Worm (Caenorhabditis elegans) whole organism, late embryonic: Measurements from ENCODE around the gene nhr-274.

Experiments used
- ceh-18 ChIP-seq: sonication (generic microtip); optimal IDR thresholded peaks from 2 replicates; lab custom pipeline; 2016; ENCODE audit warnings: missing genetic modification characterization, missing compliant biosample characterization
- ceh-19 ChIP-seq: fragments of 200-800 bp; sonication (Bioruptor generic); optimal IDR thresholded peaks from 2 replicates; lab custom pipeline; 2018; ENCODE audit warnings: mild to moderate bottlenecking, missing genetic modification characterization, missing compliant biosample characterization
- ceh-30 ChIP-seq: fragments of 150-350 bp; optimal IDR thresholded peaks from 2 replicates; lab custom pipeline; 2014; ENCODE audit warnings: missing biosample characterization, missing genetic modification characterization
- dmd-4 ChIP-seq: sonication (generic microtip); optimal IDR thresholded peaks from 2 replicates; lab custom pipeline; 2016; ENCODE audit warnings: borderline replicate concordance, missing genetic modification characterization, missing compliant biosample characterization
- hlh-30 ChIP-seq: sonication (generic microtip); optimal IDR thresholded peaks from 2 replicates; lab custom pipeline; 2017; ENCODE audit warnings: antibody characterized with exemption, missing genetic modification characterization, missing compliant biosample characterization; ENCODE audit not compliant: insufficient read depth
- nfya-1 ChIP-seq: sonication (generic microtip); optimal IDR thresholded peaks from 2 replicates; lab custom pipeline; 2017; ENCODE audit warnings: missing genetic modification characterization, mild to moderate bottlenecking, missing compliant biosample characterization, antibody characterized with exemption, moderate library complexity
- pha-4 ChIP-seq: fragments of 150-350 bp; optimal IDR thresholded peaks from 2 replicates; lab custom pipeline; 2018; ENCODE audit warnings: missing biosample characterization, missing genetic modification reagents, missing genetic modification characterization
- pqm-1 ChIP-seq: sonication (generic microtip); optimal IDR thresholded peaks from 2 replicates; lab custom pipeline; 2016; ENCODE audit warnings: missing genetic modification characterization, missing compliant biosample characterization
- zip-5 ChIP-seq: sonication (generic microtip); optimal IDR thresholded peaks from 2 replicates; lab custom pipeline; 2016; ENCODE audit warnings: missing genetic modification characterization, missing compliant biosample characterization

- no peak for TF ChIP-seq nfya-1 (tag; lab: Kevin White, UChicago)
- no peak for TF ChIP-seq ceh-30 (tag; lab: Kevin White, UChicago)
- no peak for TF ChIP-seq pha-4 (tag; lab: Kevin White, UChicago)
- no peak for TF ChIP-seq hlh-30 (tag; lab: Kevin White, UChicago)
- TF ChIP-seq ceh-18 (tag; lab: Kevin White, UChicago) = no peak
- TF ChIP-seq ceh-19 = no peak
- no peak for TF ChIP-seq dmd-4 (tag; lab: Kevin White, UChicago)
- TF ChIP-seq pqm-1 = no peak
- no peak for TF ChIP-seq zip-5 (tag; lab: Kevin White, UChicago)
Observed at ce11 chrIV:1619519-1620311, 25.4 kb downstream of the nhr-274 start, which contains the start of gene nhr-92.
